Fruit fly (Drosophila melanogaster) whole organism, pupa: ENCODE results near the gene alt.

ENCODE experiments used
- CG10348 ChIP-seq: fragments of 200-800 bp; sonication (Bioruptor generic); IDR thresholded peaks from 2 replicates; pipeline ENCODE4 v1.3.6; 2022; ENCODE audit warnings: missing biosample characterization, missing genetic modification characterization
- CG12605 ChIP-seq: fragments of 200-800 bp; sonication (Bioruptor generic); IDR thresholded peaks from 2 replicates; pipeline ENCODE4 v1.3.6; 2022; ENCODE audit warnings: missing biosample characterization, missing genetic modification characterization
- CG13204 ChIP-seq: fragments of 200-800 bp; sonication (Bioruptor generic); optimal IDR thresholded peaks from 2 replicates; lab custom pipeline; 2018; ENCODE audit warnings: missing biosample characterization, mild to moderate bottlenecking, missing genetic modification characterization, moderate library complexity
- CG14655 ChIP-seq: fragments of 200-800 bp; sonication (Bioruptor generic); optimal IDR thresholded peaks from 3 replicates; lab custom pipeline; 2017; ENCODE audit warnings: mild to moderate bottlenecking, missing biosample characterization, missing genetic modification reagents, missing genetic modification characterization
- CG15710 ChIP-seq: fragments of 200-800 bp; sonication (Bioruptor generic); optimal IDR thresholded peaks from 2 replicates; lab custom pipeline; 2018; ENCODE audit warnings: missing biosample characterization, mild to moderate bottlenecking, missing genetic modification characterization, moderate library complexity
- CG17806 ChIP-seq: fragments of 200-800 bp; sonication (Bioruptor generic); optimal IDR thresholded peaks from 2 replicates; lab custom pipeline; 2018; ENCODE audit warnings: missing biosample characterization, mild to moderate bottlenecking, missing genetic modification characterization, moderate library complexity
- CG32121 ChIP-seq: fragments of 200-800 bp; sonication (Bioruptor generic); IDR thresholded peaks from 2 replicates; pipeline ENCODE4 v1.3.6; 2022; ENCODE audit warnings: missing biosample characterization, missing genetic modification characterization
- CG34367 ChIP-seq: fragments of 200-800 bp; sonication (Bioruptor generic); optimal IDR thresholded peaks from 2 replicates; lab custom pipeline; 2018; ENCODE audit warnings: missing biosample characterization, mild to moderate bottlenecking, missing genetic modification characterization
- CG4496 ChIP-seq: fragments of 200-800 bp; sonication (Bioruptor generic); IDR thresholded peaks from 3 replicates; pipeline ENCODE4 v1.3.6; 2022; ENCODE audit warnings: missing biosample characterization, missing genetic modification characterization
- CG8159 ChIP-seq: fragments of 200-800 bp; sonication (Bioruptor generic); optimal IDR thresholded peaks from 3 replicates; lab custom pipeline; 2018; ENCODE audit warnings: missing biosample characterization, mild to moderate bottlenecking, missing genetic modification characterization, moderate library complexity
- CG8301 ChIP-seq: fragments of 200-800 bp; sonication (Bioruptor generic); optimal IDR thresholded peaks from 2 replicates; lab custom pipeline; 2018; ENCODE audit warnings: missing biosample characterization, mild to moderate bottlenecking, missing genetic modification characterization
- CG9948 ChIP-seq: fragments of 200-800 bp; sonication (Bioruptor generic); optimal IDR thresholded peaks from 2 replicates; lab custom pipeline; 2018; ENCODE audit warnings: missing biosample characterization, mild to moderate bottlenecking, missing genetic modification characterization, moderate library complexity
- D1 ChIP-seq: fragments of 200-800 bp; sonication (Bioruptor generic); optimal IDR thresholded peaks from 2 replicates; lab custom pipeline; 2018; ENCODE audit warnings: missing biosample characterization, mild to moderate bottlenecking, missing genetic modification characterization, moderate library complexity
- EcR ChIP-seq: fragments of 200-800 bp; sonication (Bioruptor generic); optimal IDR thresholded peaks from 3 replicates; lab custom pipeline; 2019; ENCODE audit warnings: missing biosample characterization, missing genetic modification characterization, mild to moderate bottlenecking, moderate library complexity, missing genetic modification reagents
- Ets98B ChIP-seq: fragments of 200-800 bp; sonication (Bioruptor generic); IDR thresholded peaks from 2 replicates; pipeline ENCODE4 v1.3.6; 2022; ENCODE audit warnings: missing biosample characterization, missing genetic modification characterization
- Pif1A ChIP-seq: fragments of 200-800 bp; sonication (Bioruptor generic); optimal IDR thresholded peaks from 3 replicates; lab custom pipeline; 2016; ENCODE audit warnings: missing biosample characterization, missing genetic modification characterization
- Pif1B ChIP-seq: fragments of 200-800 bp; sonication (Bioruptor generic); optimal IDR thresholded peaks from 3 replicates; lab custom pipeline; 2016; ENCODE audit warnings: missing biosample characterization, missing genetic modification characterization
- Snoo ChIP-seq: fragments of 200-800 bp; sonication (Bioruptor generic); optimal IDR thresholded peaks from 3 replicates; lab custom pipeline; 2017; ENCODE audit warnings: missing biosample characterization, mild to moderate bottlenecking, missing genetic modification characterization, inconsistent platforms
- fd96Ca ChIP-seq: fragments of 200-800 bp; sonication (Bioruptor generic); IDR thresholded peaks from 3 replicates; pipeline ENCODE4 v1.3.6; 2022; ENCODE audit warnings: missing biosample characterization, missing genetic modification characterization
- gl ChIP-seq: fragments of 200-800 bp; sonication (Bioruptor generic); optimal IDR thresholded peaks from 2 replicates; lab custom pipeline; 2018; ENCODE audit warnings: missing biosample characterization, mild to moderate bottlenecking, missing genetic modification characterization
- rn ChIP-seq: fragments of 200-800 bp; sonication (Bioruptor generic); IDR thresholded peaks from 2 replicates; pipeline ENCODE4 v1.3.6; 2022; ENCODE audit warnings: missing biosample characterization, missing genetic modification characterization

The alt gene

DNA sequence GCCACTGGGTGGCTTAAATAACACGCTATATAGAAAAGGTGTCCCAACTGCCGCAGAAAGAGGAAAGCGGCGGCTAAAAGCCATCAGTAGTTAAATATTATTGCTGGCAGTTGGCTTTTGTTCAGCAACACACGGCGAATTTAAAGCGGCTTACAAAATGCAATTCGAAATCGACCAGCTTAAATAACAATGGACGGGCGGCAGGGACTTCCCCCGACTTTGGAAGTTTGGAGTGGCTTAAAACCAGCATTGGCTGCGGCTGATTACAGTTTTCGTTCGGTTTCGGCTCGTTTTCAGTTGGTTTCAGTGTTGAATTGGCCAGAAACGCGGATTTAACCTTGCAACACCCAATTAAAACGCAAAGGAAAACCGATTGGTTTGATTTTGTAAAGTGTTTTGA lies 22.8 kb upstream of the alt start:
- TF ChIP-seq Pif1A (no peak), CG13204 (no peak), CG9948 (tag; lab: Kevin White, UChicago) (no peak)

DNA sequence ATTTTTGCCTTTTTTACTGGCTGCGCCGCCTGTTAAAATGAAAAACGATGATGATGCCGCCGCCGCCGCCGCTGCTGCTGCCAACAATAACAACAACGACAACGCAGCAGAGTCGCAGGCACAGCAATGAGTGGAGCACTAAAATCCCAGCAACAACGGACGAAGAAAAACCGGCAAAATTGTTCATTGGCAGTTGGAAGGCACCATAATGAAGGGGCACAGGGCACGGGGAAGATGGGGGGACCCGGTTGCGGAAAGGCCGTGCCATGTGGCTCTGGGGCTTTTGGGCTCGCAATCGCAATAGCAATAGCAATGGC lies 22.2 kb upstream of the alt start:
- TF ChIP-seq CG13204 (peak; percentile 98), Snoo (tag; lab: Kevin White, UChicago) (no peak), EcR (peak; percentile 66), gl (tag; lab: Kevin White, UChicago) (no peak), CG15710 (tag; lab: Kevin White, UChicago) (no peak), CG9948 (tag; lab: Kevin White, UChicago) (no peak), CG12605 (GFP tag; lab: Robert Waterston, UW) (no peak), CG8159 (tag; lab: Kevin White, UChicago) (no peak)
- TF ChIP-seq, all 21 proteins: peak for 2

DNA sequence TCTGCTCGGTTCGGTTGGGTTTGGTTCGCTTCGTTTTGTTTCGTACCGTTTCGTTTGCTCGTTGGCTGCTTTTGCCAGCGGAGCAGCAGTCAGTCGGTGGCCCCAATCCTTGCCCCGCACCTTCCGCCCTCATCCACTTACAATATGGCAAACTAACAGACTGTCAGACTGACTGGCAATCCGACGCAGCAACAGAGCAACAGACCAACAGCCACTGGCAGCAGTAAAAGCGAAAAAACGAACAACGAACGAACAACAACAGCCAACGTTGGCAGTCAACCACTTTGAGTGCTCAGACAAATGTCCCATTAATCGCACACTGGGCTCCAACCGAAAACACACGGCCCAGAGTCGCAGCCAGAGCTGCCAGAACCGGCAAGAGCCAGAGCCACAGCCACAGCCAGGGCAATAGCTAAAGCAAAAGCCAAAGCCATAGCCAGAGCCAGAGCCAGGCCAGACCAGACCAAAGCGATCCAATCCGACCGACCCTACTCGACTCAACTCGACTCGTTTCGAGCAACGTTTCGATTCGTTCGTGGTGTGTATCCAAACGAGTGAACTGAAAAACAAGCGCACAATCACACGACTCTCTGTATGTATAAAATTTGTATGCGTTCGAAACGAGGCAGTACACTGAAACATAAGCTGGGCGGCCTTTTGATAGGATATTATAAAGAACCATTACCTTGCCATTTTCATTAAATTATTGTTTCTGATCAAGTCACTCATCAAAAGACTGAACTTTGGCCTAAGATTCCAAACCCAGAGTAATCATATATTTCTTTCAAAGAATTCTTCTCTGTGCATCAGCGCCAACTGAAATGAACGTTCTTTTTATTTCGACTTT lies 21.6 kb upstream of the alt start:
- TF ChIP-seq CG17806 (tag; lab: Kevin White, UChicago) (peak; percentile 100), CG12605 (GFP tag; lab: Robert Waterston, UW) (peak; percentile 99), Pif1A (peak; percentile 100), CG4496 (GFP tag; lab: Robert Waterston, UW) (peak; percentile 100), EcR (peak; percentile 85), rn (peak; percentile 100), Ets98B (GFP tag; lab: Robert Waterston, UW) (peak; percentile 100), CG15710 (tag; lab: Kevin White, UChicago) (peak; percentile 100), Snoo (tag; lab: Kevin White, UChicago) (peak; percentile 100), Pif1B (GFP tag; lab: Kevin White, UChicago) (peak; percentile 100), gl (tag; lab: Kevin White, UChicago) (peak; percentile 99), CG14655 (GFP tag; lab: Kevin White, UChicago) (peak; percentile 100), CG8159 (tag; lab: Kevin White, UChicago) (peak; percentile 100), D1 (tag; lab: Kevin White, UChicago) (peak; percentile 99), CG32121 (GFP tag; lab: Robert Waterston, UW) (peak; percentile 100), CG9948 (tag; lab: Kevin White, UChicago) (peak; percentile 100), CG34367 (tag; lab: Kevin White, UChicago) (peak; percentile 100), CG8301 (tag; lab: Kevin White, UChicago) (peak; percentile 100), fd96Ca (GFP tag; lab: Robert Waterston, UW) (peak; percentile 100), CG13204 (peak; percentile 99), CG10348 (peak; percentile 98)

DNA sequence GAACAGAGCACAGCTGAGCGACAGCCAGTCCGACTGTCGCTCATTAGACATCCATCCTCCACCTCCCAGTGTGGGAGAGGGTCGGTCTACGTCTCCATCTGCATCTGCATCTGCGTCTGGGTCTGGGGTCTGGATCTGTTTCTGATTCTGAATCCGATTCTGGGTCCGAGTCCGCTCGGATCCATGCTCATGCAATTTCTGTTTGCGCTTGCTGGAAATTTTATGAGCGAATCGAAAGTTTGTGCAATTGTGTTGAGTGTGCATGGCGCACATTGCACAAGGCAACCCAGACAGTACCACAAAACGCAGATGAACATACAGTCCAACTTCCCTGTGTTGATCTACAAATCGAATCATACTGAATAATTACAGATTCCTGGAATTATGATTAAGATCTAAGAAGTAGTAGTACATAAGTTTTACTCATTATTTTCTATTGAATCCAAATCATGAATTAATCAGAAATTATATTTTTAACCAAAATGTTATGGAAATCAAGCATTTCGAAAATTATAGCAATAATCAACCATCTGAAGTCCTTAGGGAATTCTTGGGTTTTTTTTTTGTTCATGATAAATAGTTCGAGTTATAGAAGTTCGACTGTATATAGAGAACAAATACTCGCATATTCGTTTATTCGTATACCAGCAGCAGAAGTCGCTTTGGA lies 20.8 kb upstream of the alt start:
- peak; percentile 83 for TF ChIP-seq CG12605 (GFP tag; lab: Robert Waterston, UW)
- TF ChIP-seq D1 (tag; lab: Kevin White, UChicago): peak; percentile 94
- peak; percentile 89 for TF ChIP-seq Snoo (tag; lab: Kevin White, UChicago)
- TF ChIP-seq gl (tag; lab: Kevin White, UChicago): peak; percentile 91
- TF ChIP-seq rn: peak; percentile 82
- no peak for TF ChIP-seq CG13204
- peak; percentile 97 for TF ChIP-seq CG9948 (tag; lab: Kevin White, UChicago)
- TF ChIP-seq CG8301 (tag; lab: Kevin White, UChicago): peak; percentile 98
- peak; percentile 95 for TF ChIP-seq CG15710 (tag; lab: Kevin White, UChicago)
- TF ChIP-seq CG14655 (GFP tag; lab: Kevin White, UChicago): peak; percentile 98
- peak; percentile 90 for TF ChIP-seq CG34367 (tag; lab: Kevin White, UChicago)
- TF ChIP-seq EcR: no peak
- peak; percentile 95 for TF ChIP-seq Pif1A
- peak; percentile 51; the same call in 2 of the 3 replicates for TF ChIP-seq fd96Ca (GFP tag; lab: Robert Waterston, UW)
- peak; percentile 98 for TF ChIP-seq CG8159 (tag; lab: Kevin White, UChicago)
- TF ChIP-seq Pif1B (GFP tag; lab: Kevin White, UChicago): peak; percentile 95
- peak; percentile 78 for TF ChIP-seq CG10348
- peak; percentile 97 for TF ChIP-seq CG17806 (tag; lab: Kevin White, UChicago)
- peak; percentile 88 for TF ChIP-seq CG4496 (GFP tag; lab: Robert Waterston, UW)
- peak; percentile 86 for TF ChIP-seq Ets98B (GFP tag; lab: Robert Waterston, UW)
- TF ChIP-seq CG32121 (GFP tag; lab: Robert Waterston, UW): peak; percentile 93
- TF ChIP-seq, all 21 proteins: peak for 19

DNA sequence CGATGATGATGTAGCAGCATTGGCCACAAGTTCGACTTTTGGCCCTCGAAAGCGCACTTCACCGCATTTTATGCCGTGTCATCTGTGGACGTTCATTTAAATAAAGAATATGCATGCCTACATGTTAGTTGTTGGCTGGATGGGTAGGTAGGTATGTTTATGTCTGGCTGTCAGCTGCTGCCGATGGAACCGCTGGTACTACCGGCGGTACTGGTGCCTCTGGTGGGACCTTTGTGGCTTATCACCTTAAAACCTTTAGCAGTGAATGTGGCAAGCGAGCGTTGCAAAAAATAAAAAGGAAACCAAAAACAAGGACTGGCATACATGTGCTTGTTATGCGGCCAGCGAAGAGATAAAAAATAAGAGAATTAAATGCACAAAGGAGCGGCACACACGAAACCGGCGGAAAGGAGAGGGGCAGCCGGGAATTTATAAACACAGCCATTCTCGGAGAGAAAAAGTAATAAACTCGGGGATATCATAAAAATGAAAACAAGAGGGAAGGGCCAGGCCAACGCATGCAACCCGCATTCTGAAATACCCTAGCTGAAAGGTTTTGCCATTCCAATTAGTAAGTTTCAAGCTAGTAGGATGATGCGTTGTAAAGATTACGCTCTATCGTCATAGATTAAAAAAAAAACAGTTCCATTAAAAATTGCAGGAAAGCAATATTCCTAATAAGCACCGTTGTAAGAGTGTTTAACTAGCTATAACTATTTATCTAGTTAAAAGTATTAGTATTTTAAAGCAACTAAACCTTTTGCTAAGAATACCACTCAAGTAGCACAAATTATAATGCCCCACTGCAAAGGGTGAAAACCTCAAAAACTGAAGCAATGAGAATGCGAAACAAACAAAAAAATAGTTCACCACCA lies 19.9 kb upstream of the alt start:
- TF ChIP-seq Ets98B (GFP tag; lab: Robert Waterston, UW) (no peak; the same call in 1 of the 2 replicates), CG8301 (tag; lab: Kevin White, UChicago) (peak; percentile 48), Pif1A (peak; percentile 71), CG10348 (no peak), Snoo (tag; lab: Kevin White, UChicago) (peak; percentile 62), CG9948 (tag; lab: Kevin White, UChicago) (peak; percentile 87), CG15710 (tag; lab: Kevin White, UChicago) (peak; percentile 89), gl (tag; lab: Kevin White, UChicago) (no peak), EcR (peak; percentile 26), CG12605 (GFP tag; lab: Robert Waterston, UW) (no peak), D1 (tag; lab: Kevin White, UChicago) (peak; percentile 53), CG32121 (GFP tag; lab: Robert Waterston, UW) (no peak), fd96Ca (GFP tag; lab: Robert Waterston, UW) (peak; percentile 46; the same call in 1 of the 3 replicates), CG14655 (GFP tag; lab: Kevin White, UChicago) (peak; percentile 72), rn (peak; percentile 35; the same call in 1 of the 2 replicates), Pif1B (GFP tag; lab: Kevin White, UChicago) (peak; percentile 43), CG17806 (tag; lab: Kevin White, UChicago) (peak; percentile 77), CG13204 (peak; percentile 47), CG4496 (GFP tag; lab: Robert Waterston, UW) (peak; percentile 47; the same call in 1 of the 3 replicates), CG34367 (tag; lab: Kevin White, UChicago) (peak; percentile 87), CG8159 (tag; lab: Kevin White, UChicago) (peak; percentile 88)
